Fruit fly (Drosophila melanogaster) whole organism, embryonic: ENCODE data around the gene Ank.

ENCODE experiments used
- Asciz ChIP-seq: fragments of 200-800 bp; sonication (Bioruptor generic); optimal IDR thresholded peaks from 2 replicates; lab custom pipeline; 2017; ENCODE audit warnings: missing biosample characterization, mild to moderate bottlenecking, missing genetic modification characterization, missing genetic modification reagents
- BEAF-32 ChIP-seq: fragments of 200-800 bp; sonication (Bioruptor generic); optimal IDR thresholded peaks from 3 replicates; lab custom pipeline; 2017; ENCODE audit warnings: missing biosample characterization, missing genetic modification characterization, mild to moderate bottlenecking, moderate library complexity, missing genetic modification reagents
- CG1024 ChIP-seq: fragments of 200-800 bp; sonication (Bioruptor generic); IDR thresholded peaks from 2 replicates; pipeline ENCODE4 v1.3.6; 2022; ENCODE audit warnings: missing biosample characterization, missing genetic modification characterization
- CG12391 ChIP-seq: fragments of 200-800 bp; sonication (Bioruptor generic); optimal IDR thresholded peaks from 3 replicates; lab custom pipeline; 2018; ENCODE audit warnings: missing biosample characterization, mild to moderate bottlenecking, missing genetic modification characterization, moderate library complexity
- CG1603 ChIP-seq: fragments of 200-800 bp; sonication (Bioruptor generic); optimal IDR thresholded peaks from 2 replicates; lab custom pipeline; 2019; ENCODE audit warnings: missing biosample characterization, mild to moderate bottlenecking, missing genetic modification characterization, moderate library complexity
- CG16813 ChIP-seq: fragments of 200-800 bp; sonication (Bioruptor generic); IDR thresholded peaks from 3 replicates; pipeline ENCODE4 v1.3.6; 2022; ENCODE audit warnings: missing biosample characterization, missing genetic modification characterization; ENCODE audit not compliant: partially characterized antibody
- CG17802 ChIP-seq: fragments of 200-800 bp; sonication (Bioruptor generic); optimal IDR thresholded peaks from 2 replicates; lab custom pipeline; 2018; ENCODE audit warnings: missing biosample characterization, mild to moderate bottlenecking, missing genetic modification characterization, moderate library complexity
- CG18476 ChIP-seq: fragments of 200-800 bp; sonication (Bioruptor generic); optimal IDR thresholded peaks from 2 replicates; lab custom pipeline; 2016; ENCODE audit warnings: missing biosample characterization, mild to moderate bottlenecking, missing genetic modification characterization
- CG30020 ChIP-seq: fragments of 200-800 bp; optimal IDR thresholded peaks from 2 replicates; lab custom pipeline; 2019; ENCODE audit warnings: missing biosample characterization, mild to moderate bottlenecking, missing genetic modification characterization, moderate library complexity
- CG31388 ChIP-seq: fragments of 200-800 bp; sonication (Bioruptor generic); optimal IDR thresholded peaks from 2 replicates; lab custom pipeline; 2016; ENCODE audit warnings: missing biosample characterization, missing genetic modification characterization
- CG4854 ChIP-seq: fragments of 200-800 bp; sonication (Bioruptor generic); optimal IDR thresholded peaks from 2 replicates; lab custom pipeline; 2016; ENCODE audit warnings: missing biosample characterization, missing genetic modification characterization, inconsistent platforms
- CG5245 ChIP-seq: fragments of 200-800 bp; sonication (Bioruptor generic); optimal IDR thresholded peaks from 3 replicates; lab custom pipeline; 2016; ENCODE audit warnings: missing biosample characterization, missing genetic modification characterization
- CG5953 ChIP-seq: fragments of 200-800 bp; sonication (Bioruptor generic); IDR thresholded peaks from 2 replicates; pipeline ENCODE4 v1.3.6; 2022; ENCODE audit warnings: missing biosample characterization, missing genetic modification characterization
- CG6813 ChIP-seq: fragments of 200-800 bp; sonication (Bioruptor generic); optimal IDR thresholded peaks from 2 replicates; lab custom pipeline; 2017; ENCODE audit warnings: missing biosample characterization, missing genetic modification characterization, mild to moderate bottlenecking, moderate library complexity, missing genetic modification reagents
- CG7839 ChIP-seq: fragments of 200-800 bp; sonication (Bioruptor generic); optimal IDR thresholded peaks from 3 replicates; lab custom pipeline; 2018; ENCODE audit warnings: missing biosample characterization, mild to moderate bottlenecking, missing genetic modification characterization, moderate library complexity
- D19B ChIP-seq: fragments of 200-800 bp; sonication (Bioruptor generic); optimal IDR thresholded peaks from 2 replicates; lab custom pipeline; 2017; ENCODE audit warnings: missing biosample characterization, mild to moderate bottlenecking, missing genetic modification characterization
- Deaf1 ChIP-seq: fragments of 200-800 bp; optimal IDR thresholded peaks from 3 replicates; lab custom pipeline; 2019; ENCODE audit warnings: missing biosample characterization, mild to moderate bottlenecking, missing genetic modification characterization, moderate library complexity
- E2f2 ChIP-seq: fragments of 200-800 bp; sonication (Bioruptor generic); IDR thresholded peaks from 2 replicates; pipeline ENCODE4 v1.3.6; 2022; ENCODE audit warnings: missing biosample characterization, missing genetic modification characterization
- Eip74EF ChIP-seq, 2 experiments: fragments of 200-800 bp in 1 of 2; fragments of >200 bp in 1 of 2; sonication (Bioruptor generic) in 1 of 2; optimal IDR thresholded peaks; 2 replicates each; lab custom pipeline; 2017 to 2019; ENCODE audit warnings: missing biosample characterization in 2 of 2, missing genetic modification characterization in 2 of 2, mild to moderate bottlenecking in 1 of 2, moderate library complexity in 1 of 2
- HLH3B ChIP-seq: fragments of 200-800 bp; sonication (Bioruptor generic); IDR thresholded peaks from 2 replicates; pipeline ENCODE4 v1.3.6; 2022; ENCODE audit warnings: missing biosample characterization, missing genetic modification characterization
- Hand ChIP-seq: fragments of 200-800 bp; sonication (Bioruptor generic); optimal IDR thresholded peaks from 2 replicates; lab custom pipeline; 2017; ENCODE audit warnings: mild to moderate bottlenecking, missing biosample characterization, missing genetic modification reagents, missing genetic modification characterization
- Hmr ChIP-seq: fragments of 200-800 bp; sonication (Bioruptor generic); optimal IDR thresholded peaks from 3 replicates; lab custom pipeline; 2017; ENCODE audit warnings: mild to moderate bottlenecking, missing biosample characterization, missing genetic modification reagents, missing genetic modification characterization
- Hr39 ChIP-seq: fragments of >200 bp; optimal IDR thresholded peaks from 2 replicates; lab custom pipeline; 2017
- Scr ChIP-seq: fragments of 200-800 bp; sonication (Bioruptor generic); IDR thresholded peaks from 2 replicates; pipeline ENCODE4 v1.3.6; 2022; ENCODE audit warnings: missing biosample characterization, missing genetic modification characterization; ENCODE audit not compliant: partially characterized antibody
- Sry-β ChIP-seq: fragments of 200-800 bp; sonication (Bioruptor generic); optimal IDR thresholded peaks from 2 replicates; lab custom pipeline; 2018; ENCODE audit warnings: missing biosample characterization, mild to moderate bottlenecking, missing genetic modification characterization, moderate library complexity
- TFAM ChIP-seq: fragments of 200-800 bp; sonication (Bioruptor generic); optimal IDR thresholded peaks from 2 replicates; lab custom pipeline; 2017; ENCODE audit warnings: missing biosample characterization, missing genetic modification characterization, inconsistent platforms
- Taf1 ChIP-seq: fragments of 200-800 bp; sonication (Bioruptor generic); IDR thresholded peaks from 2 replicates; pipeline ENCODE4 v1.3.6; 2022; ENCODE audit warnings: missing biosample characterization, missing genetic modification characterization
- aop ChIP-seq: fragments of 200-800 bp; sonication (Bioruptor generic); IDR thresholded peaks from 2 replicates; pipeline ENCODE4 v1.3.6; 2022; ENCODE audit warnings: missing biosample characterization, missing genetic modification characterization
- crc ChIP-seq: fragments of 200-800 bp; sonication (Bioruptor generic); optimal IDR thresholded peaks from 2 replicates; lab custom pipeline; 2016; ENCODE audit warnings: missing biosample characterization, missing genetic modification characterization
- grn ChIP-seq: fragments of 200-800 bp; sonication (Bioruptor generic); optimal IDR thresholded peaks from 3 replicates; lab custom pipeline; 2017; ENCODE audit warnings: missing biosample characterization, missing genetic modification characterization
- gsb ChIP-seq: fragments of 200-800 bp; sonication (Bioruptor generic); IDR thresholded peaks from 2 replicates; pipeline ENCODE4 v1.3.6; 2022; ENCODE audit warnings: missing biosample characterization, missing genetic modification characterization
- nerfin-2 ChIP-seq: fragments of 200-800 bp; sonication (Bioruptor generic); IDR thresholded peaks from 2 replicates; pipeline ENCODE4 v1.3.6; 2022; ENCODE audit warnings: missing biosample characterization, missing genetic modification characterization; ENCODE audit not compliant: partially characterized antibody
- pfk ChIP-seq: fragments of 200-800 bp; sonication (Bioruptor generic); optimal IDR thresholded peaks from 2 replicates; lab custom pipeline; 2018; ENCODE audit warnings: missing biosample characterization, mild to moderate bottlenecking, missing genetic modification characterization, moderate library complexity
- phol ChIP-seq: fragments of 200-800 bp; sonication (Bioruptor generic); optimal IDR thresholded peaks from 3 replicates; lab custom pipeline; 2018; ENCODE audit warnings: missing biosample characterization, mild to moderate bottlenecking, missing genetic modification characterization, moderate library complexity
- psq ChIP-seq: fragments of 200-800 bp; sonication (Bioruptor generic); optimal IDR thresholded peaks from 2 replicates; lab custom pipeline; 2017; ENCODE audit warnings: missing biosample characterization, missing genetic modification characterization
- pum ChIP-seq: fragments of 200-800 bp; sonication (Bioruptor generic); optimal IDR thresholded peaks from 2 replicates; lab custom pipeline; 2016; ENCODE audit warnings: missing biosample characterization, missing genetic modification characterization
- row ChIP-seq: fragments of 200-800 bp; sonication (Bioruptor generic); IDR thresholded peaks from 3 replicates; pipeline ENCODE4 v1.3.6; 2022; ENCODE audit warnings: missing biosample characterization, missing genetic modification characterization
- salm ChIP-seq: fragments of 200-800 bp; sonication (Bioruptor generic); optimal IDR thresholded peaks from 2 replicates; lab custom pipeline; 2018; ENCODE audit warnings: missing biosample characterization, mild to moderate bottlenecking, missing genetic modification characterization
- scrt ChIP-seq: fragments of 200-800 bp; sonication (Bioruptor generic); optimal IDR thresholded peaks from 2 replicates; lab custom pipeline; 2018; ENCODE audit warnings: missing biosample characterization, mild to moderate bottlenecking, missing genetic modification characterization, moderate library complexity
- ssp ChIP-seq: fragments of 200-800 bp; sonication (Bioruptor generic); IDR thresholded peaks from 2 replicates; pipeline ENCODE4 v1.3.6; 2022; ENCODE audit warnings: missing biosample characterization, missing genetic modification characterization
- sug ChIP-seq: fragments of 200-800 bp; optimal IDR thresholded peaks from 2 replicates; lab custom pipeline; 2019; ENCODE audit warnings: missing biosample characterization, mild to moderate bottlenecking, missing genetic modification characterization, moderate library complexity
- unc-4 ChIP-seq: fragments of 200-800 bp; sonication (Bioruptor generic); IDR thresholded peaks from 2 replicates; pipeline ENCODE4 v1.3.6; 2022; ENCODE audit warnings: missing biosample characterization, missing genetic modification characterization; ENCODE audit not compliant: partially characterized antibody
- vvl ChIP-seq: fragments of 200-800 bp; sonication (Bioruptor generic); IDR thresholded peaks from 2 replicates; pipeline ENCODE4 v1.3.6; 2022; ENCODE audit warnings: missing biosample characterization, missing genetic modification characterization

Gene Ank

dm6 chr4:130558-130957 is 909 bp upstream of the Ank start:
- TF ChIP-seq CG1024 (peak; percentile 72), aop (GFP tag; lab: Robert Waterston, UW) (no peak), CG4854 (no peak), salm (no peak), gsb (GFP tag; lab: Robert Waterston, UW) (no peak), unc-4 (GFP tag; lab: Robert Waterston, UW) (no peak), scrt (GFP tag; lab: Kevin White, UChicago) (no peak), sug (tag; lab: Kevin White, UChicago) (no peak), CG5953 (GFP tag; lab: Robert Waterston, UW) (no peak), phol (tag; lab: Kevin White, UChicago) (peak; percentile 37), nerfin-2 (0 out of 2 replicates have a peak, but pooled peaks have one; percentile 33), D19B (GFP tag; lab: Kevin White, UChicago) (peak; percentile 2), CG16813 (peak; percentile 81), Hr39 (lab: Kevin White, UChicago) (no peak), row (peak; percentile 25; the same call in 1 of the 3 replicates), pum (no peak), CG7839 (tag; lab: Kevin White, UChicago) (no peak), grn (GFP tag; lab: Kevin White, UChicago) (no peak), CG5245 (GFP tag; lab: Kevin White, UChicago) (no peak), CG30020 (peak; percentile 84), vvl (no peak), TFAM (GFP tag; lab: Kevin White, UChicago) (no peak), ssp (GFP tag; lab: Robert Waterston, UW) (peak; percentile 87), Hand (GFP tag; lab: Kevin White, UChicago) (no peak), E2f2 (GFP tag; lab: Robert Waterston, UW) (no peak), Scr (GFP tag; lab: Robert Waterston, UW) (peak; percentile 31), CG31388 (GFP tag; lab: Kevin White, UChicago) (no peak), Hmr (GFP tag; lab: Kevin White, UChicago) (no peak), Deaf1 (tag; lab: Kevin White, UChicago) (no peak), CG18476 (no peak), pfk (no peak), Eip74EF (GFP tag; optimal IDR thresholded peaks at IDR 0.05; lab: Kevin White, UChicago) (no peak), CG12391 (tag; lab: Kevin White, UChicago) (no peak), BEAF-32 (GFP tag; lab: Kevin White, UChicago) (peak; percentile 11), CG17802 (peak; percentile 73), Asciz (GFP tag; lab: Kevin White, UChicago) (no peak), CG1603 (peak; percentile 74), HLH3B (GFP tag; lab: Robert Waterston, UW) (no peak), crc (GFP tag; lab: Kevin White, UChicago) (no peak), Sry-β (GFP tag; lab: Kevin White, UChicago) (no peak), psq (GFP tag; lab: Kevin White, UChicago) (no peak), CG6813 (GFP tag; lab: Kevin White, UChicago) (no peak), Taf1 (no peak)
